Fruit fly (Drosophila melanogaster): Measurements from ENCODE around the gene klu.
A peak's percentile ranks its signal among the peaks of the same experiment; 100 is the strongest.

Gene klu

DNA sequence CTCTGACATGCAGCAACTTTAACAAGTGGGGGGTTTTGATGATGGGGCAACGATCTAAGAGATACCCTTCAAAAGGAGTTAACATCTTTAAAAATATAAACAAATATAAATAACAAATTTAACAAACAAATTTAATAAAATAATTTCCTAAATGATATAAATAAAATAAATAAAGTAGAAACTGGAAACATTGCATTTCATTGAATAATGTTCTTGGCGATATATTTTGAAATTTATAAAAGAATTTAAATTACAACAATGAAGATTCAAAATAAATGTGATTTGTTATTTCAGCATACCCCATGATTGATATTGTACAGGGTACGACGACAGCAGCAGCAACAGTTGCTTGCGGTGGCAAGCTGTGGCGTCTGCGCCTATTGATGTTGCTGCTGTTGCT, 57.9 kb downstream of the klu start:
- TF ChIP-seq EcR (GFP tag; optimal IDR thresholded peaks at IDR 0.05): no peak
- TF ChIP-seq CG10348 (GFP tag; IDR thresholded peaks at IDR 0.05): no peak
- TF ChIP-seq Pif1A (GFP tag; optimal IDR thresholded peaks at IDR 0.05): peak; percentile 21
- peak; percentile 67 for TF ChIP-seq CG15710 (tag; optimal IDR thresholded peaks at IDR 0.05)
- TF ChIP-seq CG17806 (tag; optimal IDR thresholded peaks at IDR 0.05): peak; percentile 63
- peak; percentile 74 for TF ChIP-seq CG9948 (tag; optimal IDR thresholded peaks at IDR 0.05)
- TF ChIP-seq CG4496 (GFP tag; IDR thresholded peaks at IDR 0.05): 0 out of 3 replicates have a peak, but pooled peaks have one; percentile 7
- peak; percentile 28 for TF ChIP-seq Snoo (tag; optimal IDR thresholded peaks at IDR 0.05)
- TF ChIP-seq Pif1B (GFP tag; optimal IDR thresholded peaks at IDR 0.05): peak; percentile 21
- no peak for TF ChIP-seq CG12605 (GFP tag; IDR thresholded peaks at IDR 0.05)
- TF ChIP-seq CG14655 (GFP tag; optimal IDR thresholded peaks at IDR 0.05): peak; percentile 75
- peak; percentile 45 for TF ChIP-seq CG32121 (GFP tag; IDR thresholded peaks at IDR 0.05)
- TF ChIP-seq CG8301 (tag; optimal IDR thresholded peaks at IDR 0.05): peak; percentile 66
- TF ChIP-seq CG8159 (tag; optimal IDR thresholded peaks at IDR 0.05): peak; percentile 82
- no peak for TF ChIP-seq Ets98B (GFP tag; IDR thresholded peaks at IDR 0.05)
- TF ChIP-seq rn (GFP tag; IDR thresholded peaks at IDR 0.05): no peak
- peak; percentile 38 for TF ChIP-seq CG34367 (tag; optimal IDR thresholded peaks at IDR 0.05)

DNA sequence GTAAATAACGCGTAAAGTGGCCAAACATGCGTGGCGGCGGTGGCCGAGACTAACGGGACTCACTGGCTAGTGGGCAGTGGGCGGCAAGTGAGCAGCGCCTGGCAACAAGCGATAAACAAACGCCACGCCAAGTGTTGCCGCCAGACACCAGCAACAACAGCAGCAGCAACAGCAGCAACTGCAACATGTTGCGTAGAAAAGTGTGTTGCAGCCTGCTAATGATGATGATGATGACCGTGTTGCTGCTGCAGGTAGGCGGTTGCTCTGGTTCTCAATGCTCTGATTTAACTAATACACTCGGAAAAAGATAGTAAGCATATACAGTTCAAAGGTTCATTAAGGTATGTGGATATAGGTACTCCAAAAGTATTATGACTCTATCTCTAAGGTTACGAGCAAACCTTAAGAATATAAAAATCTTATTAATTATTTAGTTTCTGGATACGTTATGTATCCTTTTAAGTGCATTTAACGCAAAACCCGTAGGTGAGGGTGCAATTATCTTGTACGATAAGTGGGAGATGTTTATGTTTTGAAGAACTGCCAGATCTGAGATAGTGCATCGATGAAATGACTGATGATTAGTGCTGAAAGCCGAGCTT, 59.2 kb downstream of the klu start:
- peak; percentile 49 for TF ChIP-seq CG8301 (tag; optimal IDR thresholded peaks at IDR 0.05)
- no peak for TF ChIP-seq CG12605 (GFP tag; IDR thresholded peaks at IDR 0.05)
- peak; percentile 54 for TF ChIP-seq CG14655 (GFP tag; optimal IDR thresholded peaks at IDR 0.05)
- no peak for TF ChIP-seq rn (GFP tag; IDR thresholded peaks at IDR 0.05)
- no peak for TF ChIP-seq fd96Ca (GFP tag; IDR thresholded peaks at IDR 0.05)

DNA sequence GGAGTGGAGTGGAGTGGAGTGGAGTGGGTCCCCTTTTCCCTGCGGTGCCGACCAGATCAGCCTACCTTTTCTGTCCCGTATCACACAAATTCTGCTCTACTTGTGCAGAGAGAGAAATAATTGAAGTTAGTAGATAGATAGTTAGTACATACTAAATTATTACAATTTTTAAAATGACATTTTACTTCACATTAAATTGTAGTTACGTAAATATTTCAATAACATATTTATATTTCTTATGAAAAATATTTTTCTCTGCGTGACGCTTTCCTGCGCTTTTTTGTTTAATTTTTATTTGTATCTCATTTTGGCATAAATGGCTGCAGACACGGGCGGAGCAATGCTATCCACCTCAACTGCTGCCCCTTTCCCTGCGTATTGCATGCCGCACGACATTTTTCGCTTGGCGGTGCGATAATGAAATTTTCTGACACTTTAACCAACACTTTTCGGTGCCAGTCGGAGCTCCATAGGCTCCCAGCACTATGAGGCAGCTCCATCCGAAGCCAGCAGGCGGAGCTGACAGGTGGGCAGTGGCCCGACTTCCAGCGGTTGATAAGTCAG, 62.2 kb downstream of the klu start:
- TF ChIP-seq Pif1B (GFP tag; optimal IDR thresholded peaks at IDR 0.05): no peak
- peak; percentile 28 for TF ChIP-seq CG8159 (tag; optimal IDR thresholded peaks at IDR 0.05)
- TF ChIP-seq CG17806 (tag; optimal IDR thresholded peaks at IDR 0.05): peak; percentile 6
- TF ChIP-seq CG9948 (tag; optimal IDR thresholded peaks at IDR 0.05): peak; percentile 9
- no peak for TF ChIP-seq CG12605 (GFP tag; IDR thresholded peaks at IDR 0.05)
- peak; percentile 54 for TF ChIP-seq CG32121 (GFP tag; IDR thresholded peaks at IDR 0.05)
- peak; percentile 8 for TF ChIP-seq CG14655 (GFP tag; optimal IDR thresholded peaks at IDR 0.05)
- peak; percentile 24 for TF ChIP-seq CG15710 (tag; optimal IDR thresholded peaks at IDR 0.05)
- no peak for TF ChIP-seq Ets98B (GFP tag; IDR thresholded peaks at IDR 0.05)

DNA sequence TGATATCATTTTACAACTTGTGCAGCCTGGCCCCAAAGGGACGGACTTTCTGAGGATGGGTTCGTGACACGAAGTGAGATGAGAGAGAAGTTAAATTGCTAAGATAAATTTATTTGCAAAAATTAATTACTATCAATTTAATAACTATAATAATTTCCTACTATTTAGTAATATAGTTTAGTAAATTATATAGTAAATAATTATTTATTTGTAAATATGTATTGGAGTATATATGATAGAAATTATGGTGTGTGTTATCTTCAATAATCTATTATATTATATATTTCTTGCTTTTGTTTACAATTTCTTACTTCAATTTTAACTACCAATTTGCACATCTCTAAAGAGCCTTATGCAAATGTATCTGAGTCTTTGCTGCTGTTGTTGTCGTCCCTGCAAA, 66.4 kb downstream of the klu start:
- peak; percentile 71 for TF ChIP-seq CG8159 (tag; optimal IDR thresholded peaks at IDR 0.05)
- TF ChIP-seq CG32121 (GFP tag; IDR thresholded peaks at IDR 0.05): no peak
- no peak for TF ChIP-seq CG12605 (GFP tag; IDR thresholded peaks at IDR 0.05)
- peak; percentile 7 for TF ChIP-seq CG9948 (tag; optimal IDR thresholded peaks at IDR 0.05)
- no peak for TF ChIP-seq rn (GFP tag; IDR thresholded peaks at IDR 0.05)
- TF ChIP-seq CG14655 (GFP tag; optimal IDR thresholded peaks at IDR 0.05): peak; percentile 9
- no peak for TF ChIP-seq EcR (GFP tag; optimal IDR thresholded peaks at IDR 0.05)
- no peak for TF ChIP-seq fd96Ca (GFP tag; IDR thresholded peaks at IDR 0.05)
- no peak for TF ChIP-seq D1 (tag; optimal IDR thresholded peaks at IDR 0.05)
- TF ChIP-seq CG13204 (GFP tag; optimal IDR thresholded peaks at IDR 0.05): no peak
- TF ChIP-seq CG34367 (tag; optimal IDR thresholded peaks at IDR 0.05): peak; percentile 46
- peak; percentile 12 for TF ChIP-seq Snoo (tag; optimal IDR thresholded peaks at IDR 0.05)
- TF ChIP-seq CG8301 (tag; optimal IDR thresholded peaks at IDR 0.05): no peak
- TF ChIP-seq gl (tag; optimal IDR thresholded peaks at IDR 0.05): no peak
- TF ChIP-seq Ets98B (GFP tag; IDR thresholded peaks at IDR 0.05): no peak
- no peak for TF ChIP-seq Pif1A (GFP tag; optimal IDR thresholded peaks at IDR 0.05)
- no peak for TF ChIP-seq Pif1B (GFP tag; optimal IDR thresholded peaks at IDR 0.05)
- no peak for TF ChIP-seq CG4496 (GFP tag; IDR thresholded peaks at IDR 0.05)
- no peak for TF ChIP-seq CG10348 (GFP tag; IDR thresholded peaks at IDR 0.05)
- TF ChIP-seq CG15710 (tag; optimal IDR thresholded peaks at IDR 0.05): peak; percentile 78
- TF ChIP-seq CG17806 (tag; optimal IDR thresholded peaks at IDR 0.05): peak; percentile 17

DNA sequence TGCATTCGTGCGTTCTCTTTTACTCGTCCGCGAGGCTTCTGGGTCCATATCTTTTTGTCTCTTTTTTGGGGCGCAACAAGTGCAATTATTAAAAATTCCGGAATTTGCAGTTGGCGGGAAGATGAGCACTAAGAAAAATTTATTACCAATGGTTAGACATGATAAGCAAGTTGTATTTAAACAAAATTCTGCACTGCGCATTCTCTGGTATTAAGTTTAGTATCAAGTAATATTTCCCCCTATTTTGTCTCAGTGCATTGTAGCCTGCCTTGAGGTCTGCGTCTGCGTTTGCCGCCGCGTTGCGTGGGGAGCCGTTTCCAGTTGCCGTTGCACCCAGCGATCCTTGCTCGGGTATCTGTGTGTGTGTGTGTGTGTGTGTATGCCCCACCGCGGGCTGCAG, 68.7 kb downstream of the klu start:
- peak; percentile 66 for TF ChIP-seq Pif1A (GFP tag; optimal IDR thresholded peaks at IDR 0.05)
- TF ChIP-seq CG8301 (tag; optimal IDR thresholded peaks at IDR 0.05): peak; percentile 57
- TF ChIP-seq Ets98B (GFP tag; IDR thresholded peaks at IDR 0.05): no peak
- TF ChIP-seq CG12605 (GFP tag; IDR thresholded peaks at IDR 0.05): no peak
- TF ChIP-seq CG4496 (GFP tag; IDR thresholded peaks at IDR 0.05): peak; percentile 52; the same call in 2 of the 3 replicates
- TF ChIP-seq gl (tag; optimal IDR thresholded peaks at IDR 0.05): peak; percentile 38
- peak; percentile 78 for TF ChIP-seq CG13204 (GFP tag; optimal IDR thresholded peaks at IDR 0.05)
- TF ChIP-seq CG17806 (tag; optimal IDR thresholded peaks at IDR 0.05): peak; percentile 72
- peak; percentile 72 for TF ChIP-seq CG9948 (tag; optimal IDR thresholded peaks at IDR 0.05)
- peak; percentile 67 for TF ChIP-seq CG14655 (GFP tag; optimal IDR thresholded peaks at IDR 0.05)
- TF ChIP-seq D1 (tag; optimal IDR thresholded peaks at IDR 0.05): peak; percentile 60
- peak; percentile 62 for TF ChIP-seq CG15710 (tag; optimal IDR thresholded peaks at IDR 0.05)
- TF ChIP-seq fd96Ca (GFP tag; IDR thresholded peaks at IDR 0.05): peak; percentile 67; the same call in 2 of the 3 replicates
- TF ChIP-seq CG32121 (GFP tag; IDR thresholded peaks at IDR 0.05): no peak
- peak; percentile 48 for TF ChIP-seq CG34367 (tag; optimal IDR thresholded peaks at IDR 0.05)
- peak; percentile 63 for TF ChIP-seq Snoo (tag; optimal IDR thresholded peaks at IDR 0.05)
- TF ChIP-seq CG8159 (tag; optimal IDR thresholded peaks at IDR 0.05): peak; percentile 79
- TF ChIP-seq Pif1B (GFP tag; optimal IDR thresholded peaks at IDR 0.05): peak; percentile 59
- peak; percentile 24 for TF ChIP-seq EcR (GFP tag; optimal IDR thresholded peaks at IDR 0.05)
- no peak for TF ChIP-seq rn (GFP tag; IDR thresholded peaks at IDR 0.05)
- TF ChIP-seq CG10348 (GFP tag; IDR thresholded peaks at IDR 0.05): no peak

Measured in whole organism, pupa.